Worm (Caenorhabditis elegans) whole organism, young adult: ENCODE measurements around the gene sox-3.

Experiments used
- D2030.7 ChIP-seq: fragments of 200-800 bp; sonication (Bioruptor generic); IDR thresholded peaks from 2 replicates; pipeline ENCODE4 v1.3.6; 2022; ENCODE audit warnings: missing genetic modification reagents, missing genetic modification characterization, missing compliant biosample characterization
- F22D6.2 ChIP-seq: sonication (generic microtip); optimal IDR thresholded peaks from 2 replicates; lab custom pipeline; 2016; ENCODE audit warnings: mild to moderate bottlenecking, missing genetic modification characterization, missing compliant biosample characterization
- F39B2.1 ChIP-seq: fragments of 200-800 bp; sonication (Bioruptor generic); IDR thresholded peaks from 2 replicates; pipeline ENCODE4 v1.3.6; 2022; ENCODE audit warnings: missing genetic modification reagents, missing genetic modification characterization, missing compliant biosample characterization
- K11D2.4 ChIP-seq: fragments of 200-800 bp; sonication (Bioruptor generic); IDR thresholded peaks from 2 replicates; pipeline ENCODE4 v1.3.6; 2022; ENCODE audit warnings: missing genetic modification reagents, missing genetic modification characterization, missing compliant biosample characterization
- Y79H2A.3 ChIP-seq: fragments of 200-800 bp; sonication (Bioruptor generic); conservative IDR thresholded peaks from 2 replicates; pipeline ENCODE4 v1.3.6; 2022; ENCODE audit warnings: missing genetic modification reagents, missing genetic modification characterization, missing compliant biosample characterization
- akir-1 ChIP-seq: fragments of 200-800 bp; sonication (Bioruptor generic); optimal IDR thresholded peaks from 2 replicates; lab custom pipeline; 2018; ENCODE audit warnings: mild to moderate bottlenecking, missing genetic modification characterization, moderate library complexity, missing compliant biosample characterization
- aptf-2 ChIP-seq: fragments of 200-800 bp; sonication (Bioruptor generic); conservative IDR thresholded peaks from 2 replicates; pipeline ENCODE4 v1.3.6; 2022; ENCODE audit warnings: missing genetic modification reagents, missing genetic modification characterization, missing compliant biosample characterization
- attf-3 ChIP-seq: fragments of 200-800 bp; sonication (Bioruptor generic); conservative IDR thresholded peaks from 2 replicates; pipeline ENCODE4 v1.3.6; 2022; ENCODE audit warnings: missing genetic modification reagents, missing genetic modification characterization, missing compliant biosample characterization
- bed-1 ChIP-seq: fragments of 200-800 bp; sonication (Bioruptor generic); IDR thresholded peaks from 2 replicates; pipeline ENCODE4 v1.3.6; 2022; ENCODE audit warnings: missing genetic modification reagents, missing genetic modification characterization, missing compliant biosample characterization
- ccch-3 ChIP-seq: fragments of 200-800 bp; sonication (Bioruptor generic); optimal IDR thresholded peaks from 2 replicates; lab custom pipeline; 2018; ENCODE audit warnings: mild to moderate bottlenecking, missing genetic modification characterization, missing compliant biosample characterization
- cebp-1 ChIP-seq, 2 experiments: fragments of 200-800 bp in 1 of 2; sonication (Bioruptor generic) in 1 of 2; sonication (generic microtip) in 1 of 2; IDR thresholded peaks in 1 of 2; optimal IDR thresholded peaks in 1 of 2; 2 replicates each; pipeline versions ENCODE4 v1.3.6 to Lab custom; 2017 to 2022; ENCODE audit warnings: missing compliant biosample characterization in 2 of 2, missing genetic modification characterization in 2 of 2, mild to moderate bottlenecking in 1 of 2, missing genetic modification reagents in 1 of 2, moderate library complexity in 1 of 2
- ceh-27 ChIP-seq: fragments of 200-800 bp; sonication (Bioruptor generic); optimal IDR thresholded peaks from 2 replicates; lab custom pipeline; 2018; ENCODE audit warnings: mild to moderate bottlenecking, missing genetic modification characterization, moderate library complexity, missing compliant biosample characterization
- ceh-58 ChIP-seq: fragments of 200-800 bp; sonication (Bioruptor generic); IDR thresholded peaks from 2 replicates; pipeline ENCODE4 v1.3.6; 2022; ENCODE audit warnings: missing genetic modification characterization, missing compliant biosample characterization
- ceh-91 ChIP-seq: fragments of 200-800 bp; sonication (Bioruptor generic); IDR thresholded peaks from 2 replicates; pipeline ENCODE4 v1.3.6; 2022; ENCODE audit warnings: missing genetic modification reagents, missing genetic modification characterization, missing compliant biosample characterization
- die-1 ChIP-seq: sonication (generic microtip); optimal IDR thresholded peaks from 2 replicates; lab custom pipeline; 2016; ENCODE audit warnings: missing genotype, mild to moderate bottlenecking, missing genetic modification characterization, missing compliant biosample characterization
- dox-1 ChIP-seq: fragments of 200-800 bp; sonication (Bioruptor generic); IDR thresholded peaks from 2 replicates; pipeline ENCODE4 v1.3.6; 2022; ENCODE audit warnings: missing genetic modification reagents, missing genetic modification characterization, missing compliant biosample characterization
- dpff-1 ChIP-seq: sonication (generic microtip); optimal IDR thresholded peaks from 2 replicates; lab custom pipeline; 2017; ENCODE audit warnings: mild to moderate bottlenecking, missing genetic modification characterization, missing compliant biosample characterization
- efl-1 ChIP-seq: fragments of 150-350 bp; optimal IDR thresholded peaks from 2 replicates; lab custom pipeline; 2014; ENCODE audit warnings: missing biosample characterization, missing genetic modification reagents, missing genetic modification characterization
- gei-17 ChIP-seq: fragments of 200-800 bp; sonication (Bioruptor generic); optimal IDR thresholded peaks from 2 replicates; lab custom pipeline; 2018; ENCODE audit warnings: mild to moderate bottlenecking, missing genetic modification characterization, missing compliant biosample characterization
- him-1 ChIP-seq: sonication (generic microtip); optimal IDR thresholded peaks from 2 replicates; lab custom pipeline; 2016; ENCODE audit warnings: missing genotype, missing genetic modification reagents, missing genetic modification characterization, missing compliant biosample characterization
- hmg-1.2 ChIP-seq: fragments of 200-800 bp; sonication (Bioruptor generic); IDR thresholded peaks from 2 replicates; pipeline ENCODE4 v1.3.6; 2022; ENCODE audit warnings: missing genetic modification reagents, missing genetic modification characterization, missing compliant biosample characterization
- hmg-20 ChIP-seq: fragments of 200-800 bp; sonication (Bioruptor generic); IDR thresholded peaks from 2 replicates; pipeline ENCODE4 v1.3.6; 2022; ENCODE audit warnings: missing genetic modification reagents, missing genetic modification characterization, missing compliant biosample characterization
- let-607 ChIP-seq, 2 experiments: fragments of 200-800 bp in 1 of 2; sonication (Bioruptor generic) in 1 of 2; sonication (generic microtip) in 1 of 2; optimal IDR thresholded peaks; 2 replicates each; lab custom pipeline; 2016 to 2018; ENCODE audit warnings: mild to moderate bottlenecking in 2 of 2, missing compliant biosample characterization in 2 of 2, missing genetic modification characterization in 2 of 2, moderate library complexity in 2 of 2, missing genotype in 1 of 2
- madf-10 ChIP-seq: sonication (generic microtip); optimal IDR thresholded peaks from 2 replicates; lab custom pipeline; 2016; ENCODE audit warnings: mild to moderate bottlenecking, missing genetic modification characterization, missing compliant biosample characterization
- madf-6 ChIP-seq: fragments of 200-800 bp; sonication (Bioruptor generic); IDR thresholded peaks from 2 replicates; pipeline ENCODE4 v1.3.6; 2022; ENCODE audit warnings: missing genetic modification reagents, missing genetic modification characterization, missing compliant biosample characterization
- nhr-80 ChIP-seq: sonication (generic microtip); optimal IDR thresholded peaks from 2 replicates; lab custom pipeline; 2016; ENCODE audit warnings: missing genetic modification characterization, missing compliant biosample characterization
- rcor-1 ChIP-seq: fragments of 200-800 bp; sonication (Bioruptor generic); IDR thresholded peaks from 2 replicates; pipeline ENCODE4 v1.3.6; 2022; ENCODE audit warnings: missing genetic modification reagents, missing genetic modification characterization, missing compliant biosample characterization
- rpc-1 ChIP-seq, 2 experiments: fragments of 150-350 bp in 1 of 2; sonication (generic microtip) in 1 of 2; optimal IDR thresholded peaks; 2 replicates each; lab custom pipeline; 2014 to 2018; ENCODE audit warnings: missing biosample characterization in 1 of 2, missing genetic modification characterization in 1 of 2, missing genetic modification reagents in 1 of 2, missing genotype in 1 of 2
- somi-1 ChIP-seq: fragments of 200-800 bp; sonication (Bioruptor generic); optimal IDR thresholded peaks from 2 replicates; lab custom pipeline; 2018; ENCODE audit warnings: mild to moderate bottlenecking, missing genetic modification characterization, missing compliant biosample characterization
- tbp1 ChIP-seq: fragments of 200-800 bp; sonication (Bioruptor generic); optimal IDR thresholded peaks from 2 replicates; lab custom pipeline; 2018; ENCODE audit warnings: mild to moderate bottlenecking, missing genetic modification characterization, missing compliant biosample characterization
- tbx-9 ChIP-seq: sonication (generic microtip); optimal IDR thresholded peaks from 2 replicates; lab custom pipeline; 2016; ENCODE audit warnings: borderline replicate concordance, missing genetic modification characterization, inconsistent platforms, missing compliant biosample characterization
- tlf-1 ChIP-seq: fragments of 200-800 bp; sonication (Bioruptor generic); optimal IDR thresholded peaks from 2 replicates; lab custom pipeline; 2018; ENCODE audit warnings: mild to moderate bottlenecking, missing genetic modification characterization, missing compliant biosample characterization
- ztf-25 ChIP-seq: fragments of 200-800 bp; sonication (Bioruptor generic); IDR thresholded peaks from 2 replicates; pipeline ENCODE4 v1.3.6; 2022; ENCODE audit warnings: missing genetic modification reagents, missing genetic modification characterization, missing compliant biosample characterization

sox-3 gene

ce11 chrX:14674028-14674427 lies 18.8 kb downstream of the sox-3 start, which contains the start of gene slt-1:
Gene slt-1 (plus strand): TSS chrX:14674328.
- TF ChIP-seq ceh-27, result no peak
- TF ChIP-seq, all 124 proteins: peak for 0

ce11 chrX:14671300-14671699 lies 21.5 kb downstream of the sox-3 start:
- TF ChIP-seq rcor-1 (GFP tag; lab: Robert Waterston, UW) (no peak), F39B2.1 (GFP tag; lab: Robert Waterston, UW) (no peak), tbx-9 (tag; lab: Kevin White, UChicago) (no peak), dox-1 (GFP tag; lab: Robert Waterston, UW) (no peak), K11D2.4 (no peak), bed-1 (GFP tag; lab: Robert Waterston, UW) (no peak), cebp-1 (GFP tag; IDR thresholded peaks at IDR 0.05; lab: Robert Waterston, UW) (no peak), cebp-1 (tag; optimal IDR thresholded peaks at IDR 0.05; lab: Kevin White, UChicago) (no peak), hmg-1.2 (no peak), Y79H2A.3 (no peak)
- TF ChIP-seq, all 124 proteins: peak for 0

ce11 chrX:14664028-14664427 lies 28.8 kb downstream of the sox-3 start, which contains the start of gene C26G2.2:
Gene C26G2.2 (plus strand): TSS chrX:14664328.
- TF ChIP-seq attf-3 (GFP tag; lab: Robert Waterston, UW) (no peak), ccch-3 (GFP tag; lab: Kevin White, UChicago) (no peak), madf-6 (GFP tag; lab: Robert Waterston, UW) (no peak), tlf-1 (GFP tag; lab: Kevin White, UChicago) (no peak), let-607 (tag; optimal IDR thresholded peaks at IDR 0.05; lab: Kevin White, UChicago) (no peak), ceh-91 (GFP tag; lab: Robert Waterston, UW) (no peak), akir-1 (GFP tag; lab: Kevin White, UChicago) (no peak), ceh-58 (GFP tag; lab: Robert Waterston, UW) (no peak), tbp1 (no peak), ztf-25 (GFP tag; lab: Robert Waterston, UW) (no peak), die-1 (tag; lab: Kevin White, UChicago) (no peak), him-1 (tag; lab: Kevin White, UChicago) (no peak), nhr-80 (no peak), F39B2.1 (GFP tag; lab: Robert Waterston, UW) (no peak)

ce11 chrX:14662460-14662859 lies 30.3 kb downstream of the sox-3 start:
- TF ChIP-seq gei-17 (GFP tag; lab: Kevin White, UChicago) (no peak), D2030.7 (GFP tag; lab: Robert Waterston, UW) (no peak), F22D6.2 (tag; lab: Kevin White, UChicago) (no peak), rpc-1 (optimal IDR thresholded peaks at IDR 0.05; lab: Kevin White, UChicago) (no peak), rpc-1 (tag; optimal IDR thresholded peaks at IDR 0.05; lab: Kevin White, UChicago) (no peak), somi-1 (GFP tag; lab: Kevin White, UChicago) (no peak), dpff-1 (no peak), hmg-20 (no peak), aptf-2 (no peak), die-1 (tag; lab: Kevin White, UChicago) (no peak), efl-1 (GFP tag; lab: Kevin White, UChicago) (no peak), madf-10 (tag; lab: Kevin White, UChicago) (no peak), rcor-1 (GFP tag; lab: Robert Waterston, UW) (no peak)
- TF ChIP-seq, all 124 proteins: peak for 0
